Worm (Caenorhabditis elegans): Measurements from ENCODE around the gene Y22D7AL.6.

DNA sequence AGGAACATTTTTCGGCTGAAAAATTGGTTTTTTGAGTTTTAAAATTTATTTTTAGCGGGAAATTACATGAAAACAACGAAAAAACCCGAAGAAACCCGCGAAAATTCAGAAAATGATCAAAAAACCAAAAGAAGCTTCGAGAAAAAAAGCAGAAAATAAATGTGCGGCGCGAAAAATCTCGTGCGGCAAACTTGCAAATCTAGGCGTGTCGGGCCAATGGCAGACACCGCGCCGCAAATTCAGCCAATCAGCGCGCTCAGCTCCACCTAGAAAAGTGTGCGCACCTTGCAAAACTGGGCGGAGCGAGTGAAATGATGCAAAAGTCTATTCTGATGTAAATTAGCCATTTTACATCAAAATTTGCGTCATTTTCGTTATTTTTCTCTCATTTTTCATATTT, 14.2 kb downstream of the Y22D7AL.6 start, which contains the start of gene Y22D7AL.10:
- TF ChIP-seq lin-13 (GFP tag; optimal IDR thresholded peaks at IDR 0.05) (peak; percentile 98), lir-3 (tag; optimal IDR thresholded peaks at IDR 0.05) (peak; percentile 76), dve-1 (tag; optimal IDR thresholded peaks at IDR 0.05; ENCODE audit: insufficient read depth) (peak; percentile 99), ceh-82 (tag; optimal IDR thresholded peaks at IDR 0.05) (no peak), jun-1 (tag; optimal IDR thresholded peaks at IDR 0.05) (peak; percentile 88), D1046.2 (GFP tag; IDR thresholded peaks at IDR 0.05) (peak; percentile 93), unc-39 (tag; optimal IDR thresholded peaks at IDR 0.05) (no peak), snpc-4 (tag; optimal IDR thresholded peaks at IDR 0.05) (peak; percentile 15), ceh-20 (GFP tag; IDR thresholded peaks at IDR 0.05) (peak; percentile 97)
